Fruit fly (Drosophila melanogaster): Measurements from ENCODE around the gene dan.

dan gene

DNA sequence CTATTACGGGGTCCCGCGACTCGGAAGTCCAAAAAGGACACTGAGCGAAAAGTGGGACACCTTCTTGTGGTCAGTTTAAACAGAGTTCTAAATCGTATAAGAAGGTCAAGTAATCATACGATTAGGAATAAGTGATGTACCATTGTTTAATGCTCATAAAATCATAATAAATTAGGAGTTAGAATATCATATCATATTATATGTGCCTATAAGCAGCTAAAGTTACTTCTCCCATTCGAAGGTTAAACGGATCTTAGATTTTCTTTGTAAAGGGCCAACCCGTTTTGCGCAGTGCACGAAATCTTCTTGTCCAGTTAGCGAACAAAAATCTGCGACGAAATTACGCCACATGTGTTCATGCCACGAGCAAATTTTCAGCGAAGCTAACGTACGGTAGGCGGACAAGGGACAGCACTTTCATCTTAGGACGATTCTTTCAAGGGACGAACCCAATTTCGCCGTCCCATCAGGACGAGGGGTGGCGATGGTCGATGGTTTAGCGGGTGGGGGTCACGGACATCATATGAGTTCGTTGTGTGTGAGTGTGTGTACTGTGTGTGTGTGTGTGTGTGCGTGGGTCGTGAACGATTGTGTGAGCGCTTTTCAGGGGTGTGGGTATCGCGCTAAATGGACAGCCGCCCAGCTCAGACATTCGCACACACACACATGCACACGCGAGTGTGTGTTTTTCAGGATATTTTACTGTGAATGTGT is 15.8 kb upstream of the dan start (continued):
- TF ChIP-seq danr (GFP tag; IDR thresholded peaks at IDR 0.05) (peak; percentile 36; the same call in 1 of the 2 replicates), ind (GFP tag; optimal IDR thresholded peaks at IDR 0.05) (peak; percentile 32), Sox102F (GFP tag; optimal IDR thresholded peaks at IDR 0.05) (peak; percentile 41), NfI (GFP tag; optimal IDR thresholded peaks at IDR 0.05) (peak; percentile 24), lola (GFP tag; optimal IDR thresholded peaks at IDR 0.05) (peak in 1 of 3 experiments; percentile 45), CG6272 (GFP tag; IDR thresholded peaks at IDR 0.05) (0 out of 2 replicates have a peak, but pooled peaks have one; percentile 18), nerfin-1 (tag; optimal IDR thresholded peaks at IDR 0.05) (peak; percentile 70), CHES-1-like (GFP tag; optimal IDR thresholded peaks at IDR 0.05) (no peak), CG15011 (GFP tag; optimal IDR thresholded peaks at IDR 0.05) (peak; percentile 36), ro (GFP tag; IDR thresholded peaks at IDR 0.05) (no peak), CG12391 (tag; optimal IDR thresholded peaks at IDR 0.05) (peak; percentile 40), Blimp-1 (GFP tag; optimal IDR thresholded peaks at IDR 0.05) (peak; percentile 36), CG12769 (tag; optimal IDR thresholded peaks at IDR 0.05) (peak; percentile 49), pzg (GFP tag; optimal IDR thresholded peaks at IDR 0.05) (no peak), CG11504 (tag; optimal IDR thresholded peaks at IDR 0.05) (peak; percentile 73), sug (tag; optimal IDR thresholded peaks at IDR 0.05) (peak; percentile 23), hkb (optimal IDR thresholded peaks at IDR 0.05) (no peak), hkb (GFP tag; IDR thresholded peaks at IDR 0.05) (peak; percentile 37), CG15514 (GFP tag; optimal IDR thresholded peaks at IDR 0.05) (peak; percentile 14), HmgZ (tag; optimal IDR thresholded peaks at IDR 0.05) (no peak), lab (GFP tag; optimal IDR thresholded peaks at IDR 0.05) (peak; percentile 38), onecut (GFP tag; IDR thresholded peaks at IDR 0.05) (0 out of 2 replicates have a peak, but pooled peaks have one; percentile 20), CG17568 (GFP tag; optimal IDR thresholded peaks at IDR 0.05) (no peak), kni (GFP tag; optimal IDR thresholded peaks at IDR 0.05) (no peak), stc (GFP tag; IDR thresholded peaks at IDR 0.05) (0 out of 2 replicates have a peak, but pooled peaks have one; percentile 20), zfh1 (GFP tag; IDR thresholded peaks at IDR 0.05) (0 out of 3 replicates have a peak, but pooled peaks have one; percentile 9), Xbp1 (GFP tag; optimal IDR thresholded peaks at IDR 0.05) (peak; percentile 42), Fer3 (tag; optimal IDR thresholded peaks at IDR 0.05) (peak; percentile 29), Sin3A (optimal IDR thresholded peaks at IDR 0.05) (no peak), Dip2 (GFP tag; IDR thresholded peaks at IDR 0.05) (no peak), bigmax (GFP tag; optimal IDR thresholded peaks at IDR 0.05) (no peak), Pdp1 (GFP tag; optimal IDR thresholded peaks at IDR 0.05) (no peak), unpg (GFP tag; optimal IDR thresholded peaks at IDR 0.05) (peak; percentile 13), pnt (GFP tag; optimal IDR thresholded peaks at IDR 0.05) (peak; percentile 20), CG13296 (GFP tag; optimal IDR thresholded peaks at IDR 0.05) (peak; percentile 11), dmrt99B (tag; optimal IDR thresholded peaks at IDR 0.05) (peak; percentile 68), CG9215 (GFP tag; IDR thresholded peaks at IDR 0.05) (peak; percentile 50), CG18599 (GFP tag; optimal IDR thresholded peaks at IDR 0.05) (peak; percentile 69), grn (GFP tag; optimal IDR thresholded peaks at IDR 0.05) (no peak), CG17359 (tag; optimal IDR thresholded peaks at IDR 0.05) (peak; percentile 46), CG34376 (GFP tag; optimal IDR thresholded peaks at IDR 0.05) (peak; percentile 41), Scr (GFP tag; IDR thresholded peaks at IDR 0.05; ENCODE audit: partially characterized antibody) (no peak), Nf-YC (tag; optimal IDR thresholded peaks at IDR 0.05) (no peak), CG10147 (GFP tag; optimal IDR thresholded peaks at IDR 0.05) (peak; percentile 33), croc (GFP tag; conservative IDR thresholded peaks at IDR 0.05) (no peak), fd102C (GFP tag; optimal IDR thresholded peaks at IDR 0.05) (no peak), CG6813 (GFP tag; optimal IDR thresholded peaks at IDR 0.05) (peak; percentile 32), HLH54F (GFP tag; optimal IDR thresholded peaks at IDR 0.05) (peak; percentile 45)

All from whole organism, embryonic.